Fruit fly (Drosophila melanogaster) whole organism, embryonic: ENCODE measurements around the gene meso18E.

ENCODE experiments used
- Asciz ChIP-seq: fragments of 200-800 bp; sonication (Bioruptor generic); optimal IDR thresholded peaks from 2 replicates; lab custom pipeline; 2017; ENCODE audit warnings: missing biosample characterization, mild to moderate bottlenecking, missing genetic modification characterization, missing genetic modification reagents
- Atf-2 ChIP-seq: fragments of 200-800 bp; sonication (Bioruptor generic); optimal IDR thresholded peaks from 2 replicates; lab custom pipeline; 2016; ENCODE audit warnings: missing biosample characterization, missing genetic modification characterization
- CG10274 ChIP-seq: fragments of 200-800 bp; sonication (Bioruptor generic); optimal IDR thresholded peaks from 3 replicates; lab custom pipeline; 2017; ENCODE audit warnings: missing biosample characterization, mild to moderate bottlenecking, missing genetic modification characterization
- CG10462 ChIP-seq: fragments of 200-800 bp; sonication (Bioruptor generic); optimal IDR thresholded peaks from 2 replicates; lab custom pipeline; 2016; ENCODE audit warnings: missing biosample characterization, missing genetic modification characterization
- CG11085 ChIP-seq: fragments of 200-800 bp; sonication (Bioruptor generic); IDR thresholded peaks from 2 replicates; pipeline ENCODE4 v1.3.6; 2022; ENCODE audit warnings: missing biosample characterization, missing genetic modification characterization
- CG11093 ChIP-seq: fragments of 200-800 bp; sonication (Bioruptor generic); IDR thresholded peaks from 3 replicates; pipeline ENCODE4 v1.3.6; 2022; ENCODE audit warnings: missing biosample characterization, missing genetic modification characterization
- CG12219 ChIP-seq: fragments of 200-800 bp; sonication (Bioruptor generic); optimal IDR thresholded peaks from 3 replicates; lab custom pipeline; 2018; ENCODE audit warnings: missing biosample characterization, mild to moderate bottlenecking, missing genetic modification characterization
- CG13123 ChIP-seq: fragments of 200-800 bp; sonication (Bioruptor generic); optimal IDR thresholded peaks from 2 replicates; lab custom pipeline; 2016; ENCODE audit warnings: missing biosample characterization, missing genetic modification characterization
- CG14710 ChIP-seq: fragments of 200-800 bp; sonication (Bioruptor generic); optimal IDR thresholded peaks from 3 replicates; lab custom pipeline; 2019; ENCODE audit warnings: missing biosample characterization, mild to moderate bottlenecking, missing genetic modification characterization, moderate library complexity
- CG14965 ChIP-seq: fragments of 200-800 bp; sonication (Bioruptor generic); optimal IDR thresholded peaks from 2 replicates; lab custom pipeline; 2016; ENCODE audit warnings: missing biosample characterization, missing genetic modification characterization, borderline replicate concordance
- CG1529 ChIP-seq: fragments of 200-800 bp; sonication (Bioruptor generic); optimal IDR thresholded peaks from 3 replicates; lab custom pipeline; 2018; ENCODE audit warnings: missing biosample characterization, missing genetic modification characterization
- CG16779 ChIP-seq: fragments of 200-800 bp; sonication (Bioruptor generic); IDR thresholded peaks from 2 replicates; pipeline ENCODE4 v1.3.6; 2022; ENCODE audit warnings: missing biosample characterization, missing genetic modification characterization
- CG17912 ChIP-seq: fragments of 200-800 bp; sonication (Bioruptor generic); optimal IDR thresholded peaks from 2 replicates; lab custom pipeline; 2018; ENCODE audit warnings: missing biosample characterization, mild to moderate bottlenecking, missing genetic modification characterization
- CG32767 ChIP-seq: fragments of 200-800 bp; sonication (Bioruptor generic); IDR thresholded peaks from 2 replicates; pipeline ENCODE4 v1.3.6; 2022; ENCODE audit warnings: missing biosample characterization, missing genetic modification characterization
- CG3726 ChIP-seq: fragments of 200-800 bp; sonication (Bioruptor generic); IDR thresholded peaks from 3 replicates; pipeline ENCODE4, ENCODE4 v1.3.6; 2022; ENCODE audit warnings: missing biosample characterization, missing genetic modification characterization
- CG3847 ChIP-seq: fragments of 200-800 bp; sonication (Bioruptor generic); IDR thresholded peaks from 2 replicates; pipeline ENCODE4 v1.3.6; 2022; ENCODE audit warnings: missing biosample characterization, missing genetic modification characterization
- CG4282 ChIP-seq: fragments of 200-800 bp; sonication (Bioruptor generic); optimal IDR thresholded peaks from 2 replicates; lab custom pipeline; 2016; ENCODE audit warnings: missing biosample characterization, missing genetic modification characterization
- CG4617 ChIP-seq: fragments of 200-800 bp; sonication (Bioruptor generic); optimal IDR thresholded peaks from 3 replicates; lab custom pipeline; 2016; ENCODE audit warnings: missing biosample characterization, missing genetic modification characterization, borderline replicate concordance
- CG5245 ChIP-seq: fragments of 200-800 bp; sonication (Bioruptor generic); optimal IDR thresholded peaks from 3 replicates; lab custom pipeline; 2016; ENCODE audit warnings: missing biosample characterization, missing genetic modification characterization
- CG6765 ChIP-seq: fragments of 200-800 bp; sonication (Bioruptor generic); optimal IDR thresholded peaks from 3 replicates; lab custom pipeline; 2017; ENCODE audit warnings: missing biosample characterization, mild to moderate bottlenecking, missing genetic modification characterization
- CG7928 ChIP-seq: fragments of 200-800 bp; sonication (Bioruptor generic); optimal IDR thresholded peaks from 2 replicates; lab custom pipeline; 2017; ENCODE audit warnings: missing biosample characterization, mild to moderate bottlenecking, missing genetic modification characterization
- CG8089 ChIP-seq: fragments of 200-800 bp; sonication (Bioruptor generic); optimal IDR thresholded peaks from 3 replicates; lab custom pipeline; 2016; ENCODE audit warnings: missing biosample characterization, missing genetic modification characterization
- CG9817 ChIP-seq: fragments of 200-800 bp; sonication (Bioruptor generic); optimal IDR thresholded peaks from 2 replicates; lab custom pipeline; 2018; ENCODE audit warnings: missing biosample characterization, mild to moderate bottlenecking, missing genetic modification characterization, moderate library complexity
- Camta ChIP-seq: fragments of 200-800 bp; sonication (Bioruptor generic); optimal IDR thresholded peaks from 2 replicates; lab custom pipeline; 2016; ENCODE audit warnings: missing biosample characterization, missing genetic modification characterization
- Eip74EF ChIP-seq, 2 experiments: fragments of 200-800 bp in 1 of 2; fragments of >200 bp in 1 of 2; sonication (Bioruptor generic) in 1 of 2; optimal IDR thresholded peaks; 2 replicates each; lab custom pipeline; 2017 to 2019; ENCODE audit warnings: missing biosample characterization in 2 of 2, missing genetic modification characterization in 2 of 2, mild to moderate bottlenecking in 1 of 2, moderate library complexity in 1 of 2
- Elba2 ChIP-seq: fragments of 200-800 bp; sonication (Bioruptor generic); optimal IDR thresholded peaks from 3 replicates; lab custom pipeline; 2016; ENCODE audit warnings: missing biosample characterization, missing genetic modification characterization
- Fer3 ChIP-seq: fragments of 200-800 bp; sonication (Bioruptor generic); optimal IDR thresholded peaks from 2 replicates; lab custom pipeline; 2018; ENCODE audit warnings: missing biosample characterization, mild to moderate bottlenecking, missing genetic modification characterization, moderate library complexity
- H15 ChIP-seq: fragments of 200-800 bp; sonication (Bioruptor generic); IDR thresholded peaks from 3 replicates; pipeline ENCODE4 v1.3.6; 2022; ENCODE audit warnings: missing biosample characterization, missing genetic modification characterization
- HHEX ChIP-seq: fragments of 200-800 bp; sonication (Bioruptor generic); optimal IDR thresholded peaks from 3 replicates; lab custom pipeline; 2017; ENCODE audit warnings: missing biosample characterization, mild to moderate bottlenecking, missing genetic modification characterization, missing genetic modification reagents
- HLH4C ChIP-seq: fragments of 200-800 bp; sonication (Bioruptor generic); IDR thresholded peaks from 3 replicates; pipeline ENCODE4 v1.3.6; 2022; ENCODE audit warnings: missing biosample characterization, missing genetic modification characterization; ENCODE audit not compliant: partially characterized antibody
- HLHmδ ChIP-seq: fragments of 200-800 bp; sonication (Bioruptor generic); optimal IDR thresholded peaks from 2 replicates; lab custom pipeline; 2018; ENCODE audit warnings: missing biosample characterization, mild to moderate bottlenecking, missing genetic modification characterization, moderate library complexity
- Jarid2 ChIP-seq: fragments of 200-800 bp; sonication (Bioruptor generic); optimal IDR thresholded peaks from 3 replicates; lab custom pipeline; 2017; ENCODE audit warnings: mild to moderate bottlenecking, missing biosample characterization, missing genetic modification reagents, missing genetic modification characterization
- MESR4 ChIP-seq: fragments of 200-800 bp; sonication (Bioruptor generic); optimal IDR thresholded peaks from 2 replicates; lab custom pipeline; 2018; ENCODE audit warnings: missing biosample characterization, mild to moderate bottlenecking, missing genetic modification characterization, moderate library complexity
- Mad ChIP-seq: fragments of 200-800 bp; sonication (Bioruptor generic); optimal IDR thresholded peaks from 2 replicates; lab custom pipeline; 2016; ENCODE audit warnings: missing biosample characterization, missing genetic modification characterization
- NC2α ChIP-seq: fragments of 200-800 bp; sonication (Bioruptor generic); optimal IDR thresholded peaks from 2 replicates; lab custom pipeline; 2016; ENCODE audit warnings: missing biosample characterization, missing genetic modification characterization
- Ptx1 ChIP-seq: fragments of 200-800 bp; sonication (Bioruptor generic); IDR thresholded peaks from 2 replicates; pipeline ENCODE4 v1.3.6; 2022; ENCODE audit warnings: missing biosample characterization, missing genetic modification characterization
- ash1 ChIP-seq: fragments of 200-800 bp; sonication (Bioruptor generic); optimal IDR thresholded peaks from 2 replicates; lab custom pipeline; 2018; ENCODE audit warnings: missing biosample characterization, mild to moderate bottlenecking, missing genetic modification characterization
- bcd ChIP-seq: fragments of 200-800 bp; sonication (Bioruptor generic); optimal IDR thresholded peaks from 2 replicates; lab custom pipeline; 2017; ENCODE audit warnings: missing biosample characterization, mild to moderate bottlenecking, missing genetic modification characterization
- bsh ChIP-seq, 2 experiments: fragments of 200-800 bp; sonication (Bioruptor generic); optimal IDR thresholded peaks; 2 replicates each; lab custom pipeline; 2017 to 2018; ENCODE audit warnings: mild to moderate bottlenecking in 2 of 2, missing biosample characterization in 2 of 2, missing genetic modification characterization in 2 of 2, moderate library complexity in 1 of 2
- crol ChIP-seq: fragments of 200-800 bp; sonication (Bioruptor generic); IDR thresholded peaks from 2 replicates; pipeline ENCODE4 v1.3.6; 2022; ENCODE audit warnings: missing biosample characterization, missing genetic modification characterization
- dmrt11E ChIP-seq: fragments of 200-800 bp; sonication (Bioruptor generic); optimal IDR thresholded peaks from 3 replicates; lab custom pipeline; 2018; ENCODE audit warnings: missing biosample characterization, mild to moderate bottlenecking, missing genetic modification characterization, moderate library complexity
- dmrt99B ChIP-seq: fragments of 200-800 bp; sonication (Bioruptor generic); optimal IDR thresholded peaks from 2 replicates; lab custom pipeline; 2018; ENCODE audit warnings: missing biosample characterization, mild to moderate bottlenecking, missing genetic modification characterization, moderate library complexity
- mld ChIP-seq: fragments of 200-800 bp; sonication (Bioruptor generic); IDR thresholded peaks from 3 replicates; pipeline ENCODE4 v1.3.6; 2022; ENCODE audit warnings: missing biosample characterization, missing genetic modification characterization; ENCODE audit not compliant: partially characterized antibody
- nau ChIP-seq: fragments of 200-800 bp; sonication (Bioruptor generic); optimal IDR thresholded peaks from 3 replicates; lab custom pipeline; 2017; ENCODE audit warnings: missing biosample characterization, mild to moderate bottlenecking, missing genetic modification characterization, missing genetic modification reagents
- peb ChIP-seq: fragments of 200-800 bp; sonication (Bioruptor generic); IDR thresholded peaks from 2 replicates; pipeline ENCODE4 v1.3.6; 2022; ENCODE audit warnings: missing biosample characterization, missing genetic modification characterization
- scrt ChIP-seq: fragments of 200-800 bp; sonication (Bioruptor generic); optimal IDR thresholded peaks from 2 replicates; lab custom pipeline; 2018; ENCODE audit warnings: missing biosample characterization, mild to moderate bottlenecking, missing genetic modification characterization, moderate library complexity
- slp2 ChIP-seq: fragments of 200-800 bp; sonication (Bioruptor generic); optimal IDR thresholded peaks from 2 replicates; lab custom pipeline; 2016; ENCODE audit warnings: missing biosample characterization, missing genetic modification characterization
- toy ChIP-seq: fragments of 200-800 bp; sonication (Bioruptor generic); IDR thresholded peaks from 2 replicates; pipeline ENCODE4 v1.3.6; 2022; ENCODE audit warnings: missing biosample characterization, missing genetic modification characterization
- ttk ChIP-seq: fragments of 200-800 bp; sonication (Bioruptor generic); IDR thresholded peaks from 2 replicates; pipeline ENCODE4 v2.1.2; 2022; ENCODE audit warnings: missing biosample characterization, missing genetic modification characterization
- unc-4 ChIP-seq: fragments of 200-800 bp; sonication (Bioruptor generic); IDR thresholded peaks from 2 replicates; pipeline ENCODE4 v1.3.6; 2022; ENCODE audit warnings: missing biosample characterization, missing genetic modification characterization; ENCODE audit not compliant: partially characterized antibody

Gene meso18E

dm6 chrX:19744003-19744488, 31.2 kb upstream of the meso18E start, which contains the start of the genes CG18809, COX6B, CG33932 and Rpp20 (continued):
- TF ChIP-seq MESR4 = peak; percentile 97
- peak; percentile 74 for TF ChIP-seq bcd (GFP tag; lab: Kevin White, UChicago)
- peak; percentile 93 for TF ChIP-seq CG4617 (GFP tag; lab: Kevin White, UChicago)
- no peak for TF ChIP-seq dmrt99B (tag; lab: Kevin White, UChicago)
- TF ChIP-seq HHEX (GFP tag; lab: Kevin White, UChicago) = peak; percentile 54
- TF ChIP-seq CG16779 (GFP tag; lab: Robert Waterston, UW) = peak; percentile 60; the same call in 1 of the 2 replicates
- no peak for TF ChIP-seq CG32767 (GFP tag; lab: Robert Waterston, UW)
- peak; percentile 72 for TF ChIP-seq Mad (GFP tag; lab: Kevin White, UChicago)
- TF ChIP-seq Eip74EF (GFP tag; optimal IDR thresholded peaks at IDR 0.05; lab: Kevin White, UChicago) = no peak
- peak; percentile 90 for TF ChIP-seq mld
- no peak for TF ChIP-seq CG11093 (GFP tag; lab: Robert Waterston, UW)
- TF ChIP-seq crol (GFP tag; lab: Robert Waterston, UW) = no peak
- TF ChIP-seq Ptx1 (GFP tag; lab: Robert Waterston, UW) = peak; percentile 66
- peak; percentile 52 for TF ChIP-seq CG17912
- TF ChIP-seq CG5245 (GFP tag; lab: Kevin White, UChicago) = no peak
- TF ChIP-seq nau (GFP tag; lab: Kevin White, UChicago) = no peak
- TF ChIP-seq HLHmδ (GFP tag; lab: Kevin White, UChicago) = peak; percentile 14
- no peak for TF ChIP-seq CG1529 (GFP tag; lab: Kevin White, UChicago)
- TF ChIP-seq Elba2 (GFP tag; lab: Kevin White, UChicago) = no peak
- no peak for TF ChIP-seq dmrt11E (tag; lab: Kevin White, UChicago)
- no peak for TF ChIP-seq toy
- TF ChIP-seq CG10274 (GFP tag; lab: Kevin White, UChicago) = no peak
- peak; percentile 44 for TF ChIP-seq Camta
- no peak for TF ChIP-seq CG3726 (GFP tag; lab: Robert Waterston, UW)
- TF ChIP-seq CG9817 (tag; lab: Kevin White, UChicago) = peak; percentile 66
- TF ChIP-seq H15 (GFP tag; lab: Robert Waterston, UW) = peak; percentile 37; the same call in 1 of the 3 replicates
- no peak for TF ChIP-seq scrt
- peak; percentile 70 for TF ChIP-seq CG8089 (GFP tag; lab: Kevin White, UChicago)
- TF ChIP-seq CG10462 (GFP tag; lab: Kevin White, UChicago) = peak; percentile 9
- peak; percentile 88 for TF ChIP-seq HLH4C (GFP tag; lab: Robert Waterston, UW)
- peak; percentile 11; the same call in 1 of the 2 replicates for TF ChIP-seq ttk (GFP tag; lab: Robert Waterston, UW)
- no peak for TF ChIP-seq Asciz (GFP tag; lab: Kevin White, UChicago)
- TF ChIP-seq CG4282 (GFP tag; lab: Kevin White, UChicago) = peak; percentile 69
- peak in 1 of 2 experiments; percentile 23 for TF ChIP-seq bsh (GFP tag; optimal IDR thresholded peaks at IDR 0.05; lab: Kevin White, UChicago)
- TF ChIP-seq CG14710 (tag; lab: Kevin White, UChicago) = peak; percentile 62
- no peak for TF ChIP-seq Jarid2 (GFP tag; lab: Kevin White, UChicago)
- no peak for TF ChIP-seq CG14965 (GFP tag; lab: Kevin White, UChicago)
- TF ChIP-seq unc-4 (GFP tag; lab: Robert Waterston, UW) = peak; percentile 91
- no peak for TF ChIP-seq slp2 (GFP tag; lab: Kevin White, UChicago)
- peak; percentile 27 for TF ChIP-seq Atf-2 (GFP tag; lab: Kevin White, UChicago)
- peak; percentile 41 for TF ChIP-seq CG7928 (GFP tag; lab: Kevin White, UChicago)
- peak; percentile 31 for TF ChIP-seq Fer3 (tag; lab: Kevin White, UChicago)
- TF ChIP-seq NC2α (GFP tag; lab: Kevin White, UChicago) = peak; percentile 1
- peak; percentile 94 for TF ChIP-seq CG3847 (GFP tag; lab: Robert Waterston, UW)
- no peak for TF ChIP-seq ash1 (GFP tag; lab: Kevin White, UChicago)
- peak; percentile 35 for TF ChIP-seq CG13123 (GFP tag; lab: Kevin White, UChicago)
- no peak for TF ChIP-seq peb (GFP tag; lab: Robert Waterston, UW)
- TF ChIP-seq CG11085 (GFP tag; lab: Robert Waterston, UW) = peak; percentile 73
- peak; percentile 38 for TF ChIP-seq CG12219
- TF ChIP-seq CG6765 (GFP tag; lab: Kevin White, UChicago) = peak; percentile 51
